Fruit fly (Drosophila melanogaster) whole organism, embryonic: ENCODE data around the gene cic.
A peak's percentile ranks its signal among the peaks of the same experiment; 100 is the strongest.

Experiments used
- Bteb2 ChIP-seq: fragments of 200-800 bp; sonication (Bioruptor generic); optimal IDR thresholded peaks from 2 replicates; lab custom pipeline; 2016; ENCODE audit warnings: missing biosample characterization, missing genetic modification characterization
- C15 ChIP-seq: fragments of 200-800 bp; sonication (Bioruptor generic); IDR thresholded peaks from 3 replicates; pipeline ENCODE4 v1.3.6; 2022; ENCODE audit warnings: missing biosample characterization, missing genetic modification characterization
- CG10543 ChIP-seq: fragments of 200-800 bp; sonication (Bioruptor generic); optimal IDR thresholded peaks from 3 replicates; lab custom pipeline; 2017; ENCODE audit warnings: missing biosample characterization, mild to moderate bottlenecking, missing genetic modification characterization, moderate library complexity
- CG11085 ChIP-seq: fragments of 200-800 bp; sonication (Bioruptor generic); IDR thresholded peaks from 2 replicates; pipeline ENCODE4 v1.3.6; 2022; ENCODE audit warnings: missing biosample characterization, missing genetic modification characterization
- CG11093 ChIP-seq: fragments of 200-800 bp; sonication (Bioruptor generic); IDR thresholded peaks from 3 replicates; pipeline ENCODE4 v1.3.6; 2022; ENCODE audit warnings: missing biosample characterization, missing genetic modification characterization
- CG11560 ChIP-seq: fragments of 200-800 bp; sonication (Bioruptor generic); IDR thresholded peaks from 3 replicates; pipeline ENCODE4 v1.3.6; 2022; ENCODE audit warnings: missing biosample characterization, missing genetic modification characterization
- CG12071 ChIP-seq: fragments of 200-800 bp; sonication (Bioruptor generic); optimal IDR thresholded peaks from 3 replicates; lab custom pipeline; 2018; ENCODE audit warnings: missing biosample characterization, mild to moderate bottlenecking, missing genetic modification characterization
- CG12769 ChIP-seq: fragments of 200-800 bp; sonication (Bioruptor generic); optimal IDR thresholded peaks from 2 replicates; lab custom pipeline; 2019; ENCODE audit warnings: missing biosample characterization, mild to moderate bottlenecking, missing genetic modification characterization, moderate library complexity
- CG13123 ChIP-seq: fragments of 200-800 bp; sonication (Bioruptor generic); optimal IDR thresholded peaks from 2 replicates; lab custom pipeline; 2016; ENCODE audit warnings: missing biosample characterization, missing genetic modification characterization
- CG13287 ChIP-seq: fragments of 200-800 bp; sonication (Bioruptor generic); IDR thresholded peaks from 2 replicates; pipeline ENCODE4 v1.3.6; 2022; ENCODE audit warnings: missing biosample characterization, missing genetic modification characterization; ENCODE audit not compliant: partially characterized antibody
- CG13775 ChIP-seq: fragments of 200-800 bp; sonication (Bioruptor generic); optimal IDR thresholded peaks from 3 replicates; lab custom pipeline; 2017; ENCODE audit warnings: missing biosample characterization, mild to moderate bottlenecking, missing genetic modification characterization
- CG14441 ChIP-seq: fragments of 200-800 bp; sonication (Bioruptor generic); IDR thresholded peaks from 2 replicates; pipeline ENCODE4 v1.3.6; 2022; ENCODE audit warnings: missing biosample characterization, missing genetic modification characterization
- CG15011 ChIP-seq: fragments of 200-800 bp; sonication (Bioruptor generic); optimal IDR thresholded peaks from 3 replicates; lab custom pipeline; 2018; ENCODE audit warnings: missing biosample characterization, mild to moderate bottlenecking, missing genetic modification characterization
- CG15269 ChIP-seq: fragments of 200-800 bp; sonication (Bioruptor generic); optimal IDR thresholded peaks from 2 replicates; lab custom pipeline; 2018; ENCODE audit warnings: missing biosample characterization, mild to moderate bottlenecking, missing genetic modification characterization, moderate library complexity
- CG1647 ChIP-seq: fragments of 200-800 bp; sonication (Bioruptor generic); optimal IDR thresholded peaks from 3 replicates; lab custom pipeline; 2016; ENCODE audit warnings: missing biosample characterization, missing genetic modification characterization
- CG16815 ChIP-seq: fragments of 200-800 bp; sonication (Bioruptor generic); optimal IDR thresholded peaks from 3 replicates; lab custom pipeline; 2017; ENCODE audit warnings: missing biosample characterization, mild to moderate bottlenecking, missing genetic modification characterization
- CG2678 ChIP-seq: fragments of 200-800 bp; sonication (Bioruptor generic); optimal IDR thresholded peaks from 3 replicates; lab custom pipeline; 2019; ENCODE audit warnings: missing biosample characterization, mild to moderate bottlenecking, missing genetic modification characterization, moderate library complexity
- CG31224 ChIP-seq: fragments of 200-800 bp; sonication (Bioruptor generic); IDR thresholded peaks from 2 replicates; pipeline ENCODE4 v1.3.6; 2022; ENCODE audit warnings: missing biosample characterization, missing genetic modification characterization
- CG31441 ChIP-seq: fragments of 200-800 bp; sonication (Bioruptor generic); IDR thresholded peaks from 2 replicates; pipeline ENCODE4 v1.3.6; 2022; ENCODE audit warnings: missing biosample characterization, missing genetic modification characterization
- CG3995 ChIP-seq: fragments of 200-800 bp; sonication (Bioruptor generic); optimal IDR thresholded peaks from 3 replicates; lab custom pipeline; 2016; ENCODE audit warnings: missing biosample characterization, missing genetic modification characterization
- CG4328 ChIP-seq: fragments of 200-800 bp; sonication (Bioruptor generic); optimal IDR thresholded peaks from 3 replicates; lab custom pipeline; 2017; ENCODE audit warnings: missing biosample characterization, missing genetic modification reagents, missing genetic modification characterization
- CG4360 ChIP-seq: fragments of 200-800 bp; sonication (Bioruptor generic); IDR thresholded peaks from 2 replicates; pipeline ENCODE4 v1.3.6; 2022; ENCODE audit warnings: missing biosample characterization, missing genetic modification characterization
- CG5953 ChIP-seq: fragments of 200-800 bp; sonication (Bioruptor generic); IDR thresholded peaks from 2 replicates; pipeline ENCODE4 v1.3.6; 2022; ENCODE audit warnings: missing biosample characterization, missing genetic modification characterization
- CG6813 ChIP-seq: fragments of 200-800 bp; sonication (Bioruptor generic); optimal IDR thresholded peaks from 2 replicates; lab custom pipeline; 2017; ENCODE audit warnings: missing biosample characterization, missing genetic modification characterization, mild to moderate bottlenecking, moderate library complexity, missing genetic modification reagents
- CG9797 ChIP-seq: fragments of 200-800 bp; sonication (Bioruptor generic); optimal IDR thresholded peaks from 3 replicates; lab custom pipeline; 2018; ENCODE audit warnings: missing biosample characterization, mild to moderate bottlenecking, missing genetic modification characterization
- Doc2 ChIP-seq: fragments of 200-800 bp; sonication (Bioruptor generic); IDR thresholded peaks from 2 replicates; pipeline ENCODE4 v1.3.6; 2022; ENCODE audit warnings: missing biosample characterization, missing genetic modification characterization
- E2f1 ChIP-seq: fragments of 200-800 bp; sonication (Bioruptor generic); IDR thresholded peaks from 2 replicates; pipeline ENCODE4 v1.3.6; 2022; ENCODE audit warnings: missing biosample characterization, missing genetic modification characterization
- ERR ChIP-seq: fragments of 200-800 bp; sonication (Bioruptor generic); optimal IDR thresholded peaks from 2 replicates; lab custom pipeline; 2016; ENCODE audit warnings: missing biosample characterization, missing genetic modification characterization
- Fer2 ChIP-seq: fragments of 200-800 bp; sonication (Bioruptor generic); optimal IDR thresholded peaks from 2 replicates; lab custom pipeline; 2018; ENCODE audit warnings: missing biosample characterization, mild to moderate bottlenecking, missing genetic modification characterization, moderate library complexity
- Jarid2 ChIP-seq: fragments of 200-800 bp; sonication (Bioruptor generic); optimal IDR thresholded peaks from 3 replicates; lab custom pipeline; 2017; ENCODE audit warnings: mild to moderate bottlenecking, missing biosample characterization, missing genetic modification reagents, missing genetic modification characterization
- Mad ChIP-seq: fragments of 200-800 bp; sonication (Bioruptor generic); optimal IDR thresholded peaks from 2 replicates; lab custom pipeline; 2016; ENCODE audit warnings: missing biosample characterization, missing genetic modification characterization
- Max ChIP-seq: fragments of 200-800 bp; sonication (Bioruptor generic); optimal IDR thresholded peaks from 2 replicates; lab custom pipeline; 2016; ENCODE audit warnings: missing biosample characterization, mild to moderate bottlenecking, missing genetic modification characterization
- Nf-YA ChIP-seq: fragments of 200-800 bp; sonication (Bioruptor generic); IDR thresholded peaks from 2 replicates; pipeline ENCODE4 v1.3.6; 2022; ENCODE audit warnings: missing biosample characterization, missing genetic modification characterization
- Spps ChIP-seq: fragments of 200-800 bp; sonication (Bioruptor generic); optimal IDR thresholded peaks from 2 replicates; lab custom pipeline; 2018; ENCODE audit warnings: missing biosample characterization, mild to moderate bottlenecking, missing genetic modification characterization
- YL-1 ChIP-seq: fragments of 200-800 bp; sonication (Bioruptor generic); optimal IDR thresholded peaks from 3 replicates; lab custom pipeline; 2017; ENCODE audit warnings: missing biosample characterization, mild to moderate bottlenecking, missing genetic modification characterization
- az2 ChIP-seq: fragments of 200-800 bp; sonication (Bioruptor generic); optimal IDR thresholded peaks from 3 replicates; lab custom pipeline; 2016; ENCODE audit warnings: missing biosample characterization, missing genetic modification characterization
- bab2 ChIP-seq: fragments of 200-800 bp; sonication (Bioruptor generic); optimal IDR thresholded peaks from 2 replicates; lab custom pipeline; 2016; ENCODE audit warnings: missing biosample characterization, missing genetic modification characterization
- btn ChIP-seq: fragments of 200-800 bp; sonication (Bioruptor generic); optimal IDR thresholded peaks from 2 replicates; lab custom pipeline; 2016; ENCODE audit warnings: missing biosample characterization, missing genetic modification characterization
- caup ChIP-seq: fragments of 200-800 bp; sonication (Bioruptor generic); optimal IDR thresholded peaks from 3 replicates; lab custom pipeline; 2017; ENCODE audit warnings: missing biosample characterization, mild to moderate bottlenecking, missing genetic modification characterization, moderate library complexity; ENCODE audit not compliant: severe bottlenecking
- cg ChIP-seq: fragments of 200-800 bp; sonication (Bioruptor generic); optimal IDR thresholded peaks from 3 replicates; lab custom pipeline; 2019; ENCODE audit warnings: missing biosample characterization, mild to moderate bottlenecking, missing genetic modification characterization, moderate library complexity
- disco-r ChIP-seq: fragments of 200-800 bp; sonication (Bioruptor generic); optimal IDR thresholded peaks from 2 replicates; lab custom pipeline; 2016; ENCODE audit warnings: missing biosample characterization, missing genetic modification characterization
- dmrt99B ChIP-seq: fragments of 200-800 bp; sonication (Bioruptor generic); optimal IDR thresholded peaks from 2 replicates; lab custom pipeline; 2018; ENCODE audit warnings: missing biosample characterization, mild to moderate bottlenecking, missing genetic modification characterization, moderate library complexity
- gt ChIP-seq: fragments of 200-800 bp; sonication (Bioruptor generic); IDR thresholded peaks from 2 replicates; pipeline ENCODE4 v1.3.6; 2022; ENCODE audit warnings: missing biosample characterization, missing genetic modification characterization
- hb ChIP-seq: fragments of 200-800 bp; sonication (Bioruptor generic); IDR thresholded peaks from 3 replicates; pipeline ENCODE4 v1.3.6; 2022; ENCODE audit warnings: missing biosample characterization, missing genetic modification characterization; ENCODE audit not compliant: partially characterized antibody
- maf-S ChIP-seq: fragments of 200-800 bp; sonication (Bioruptor generic); optimal IDR thresholded peaks from 2 replicates; lab custom pipeline; 2016; ENCODE audit warnings: missing biosample characterization, missing genetic modification characterization
- pfk ChIP-seq: fragments of 200-800 bp; sonication (Bioruptor generic); optimal IDR thresholded peaks from 2 replicates; lab custom pipeline; 2018; ENCODE audit warnings: missing biosample characterization, mild to moderate bottlenecking, missing genetic modification characterization, moderate library complexity
- pita ChIP-seq: fragments of 200-800 bp; sonication (Bioruptor generic); optimal IDR thresholded peaks from 2 replicates; lab custom pipeline; 2017; ENCODE audit warnings: missing biosample characterization, mild to moderate bottlenecking, missing genetic modification characterization
- psq ChIP-seq: fragments of 200-800 bp; sonication (Bioruptor generic); optimal IDR thresholded peaks from 2 replicates; lab custom pipeline; 2017; ENCODE audit warnings: missing biosample characterization, missing genetic modification characterization
- sisA ChIP-seq: fragments of 200-800 bp; sonication (Bioruptor generic); IDR thresholded peaks from 2 replicates; pipeline ENCODE4 v1.3.6; 2022; ENCODE audit warnings: missing biosample characterization, missing genetic modification characterization
- toy ChIP-seq: fragments of 200-800 bp; sonication (Bioruptor generic); IDR thresholded peaks from 2 replicates; pipeline ENCODE4 v1.3.6; 2022; ENCODE audit warnings: missing biosample characterization, missing genetic modification characterization
- tx ChIP-seq: fragments of 200-800 bp; sonication (Bioruptor generic); optimal IDR thresholded peaks from 2 replicates; lab custom pipeline; 2016; ENCODE audit warnings: missing biosample characterization, missing genetic modification characterization
- wek ChIP-seq: fragments of 200-800 bp; sonication (Bioruptor generic); optimal IDR thresholded peaks from 3 replicates; lab custom pipeline; 2018; ENCODE audit warnings: missing biosample characterization, mild to moderate bottlenecking, missing genetic modification characterization, moderate library complexity

The cic gene

dm6 chr3R:20273568-20273967 is 21.0 kb downstream of the cic start (continued):
- TF ChIP-seq Jarid2 (GFP tag; lab: Kevin White, UChicago) (no peak), CG31441 (GFP tag; lab: Robert Waterston, UW) (no peak), wek (GFP tag; lab: Kevin White, UChicago) (no peak), hb (no peak), Mad (GFP tag; lab: Kevin White, UChicago) (no peak), CG13287 (no peak), CG5953 (no peak), CG12769 (tag; lab: Kevin White, UChicago) (peak; percentile 53), Max (GFP tag; lab: Kevin White, UChicago) (no peak), E2f1 (GFP tag; lab: Robert Waterston, UW) (no peak), sisA (GFP tag; lab: Robert Waterston, UW) (no peak), Bteb2 (GFP tag; lab: Kevin White, UChicago) (no peak), CG11093 (GFP tag; lab: Robert Waterston, UW) (no peak; the same call in 2 of the 3 replicates), YL-1 (GFP tag; lab: Kevin White, UChicago) (no peak), psq (GFP tag; lab: Kevin White, UChicago) (no peak), caup (GFP tag; lab: Kevin White, UChicago) (peak; percentile 60), toy (GFP tag; lab: Robert Waterston, UW) (0 out of 2 replicates have a peak, but pooled peaks have one; percentile 38), az2 (GFP tag; lab: Kevin White, UChicago) (no peak), tx (GFP tag; lab: Kevin White, UChicago) (no peak), pita (no peak), CG2678 (tag; lab: Kevin White, UChicago) (peak; percentile 30), CG15269 (peak; percentile 2), btn (GFP tag; lab: Kevin White, UChicago) (no peak), CG9797 (GFP tag; lab: Kevin White, UChicago) (no peak), CG12071 (GFP tag; lab: Kevin White, UChicago) (peak; percentile 39), CG3995 (no peak), bab2 (GFP tag; lab: Kevin White, UChicago) (peak; percentile 16), CG11560 (tag; lab: Robert Waterston, UW) (no peak), dmrt99B (tag; lab: Kevin White, UChicago) (no peak), CG10543 (GFP tag; lab: Kevin White, UChicago) (no peak), Spps (no peak), CG16815 (GFP tag; lab: Kevin White, UChicago) (no peak), Nf-YA (no peak), CG13123 (GFP tag; lab: Kevin White, UChicago) (no peak), CG4360 (GFP tag; lab: Robert Waterston, UW) (no peak), CG31224 (GFP tag; lab: Robert Waterston, UW) (no peak), maf-S (GFP tag; lab: Kevin White, UChicago) (peak; percentile 31), CG15011 (no peak), CG1647 (GFP tag; lab: Kevin White, UChicago) (no peak), Fer2 (tag; lab: Kevin White, UChicago) (no peak), pfk (GFP tag; lab: Kevin White, UChicago) (no peak), cg (GFP tag; lab: Kevin White, UChicago) (no peak), gt (GFP tag; lab: Robert Waterston, UW) (no peak), CG13775 (no peak), Doc2 (no peak), disco-r (GFP tag; lab: Kevin White, UChicago) (no peak), ERR (GFP tag; lab: Kevin White, UChicago) (no peak), CG14441 (GFP tag; lab: Robert Waterston, UW) (peak; percentile 47), CG11085 (GFP tag; lab: Robert Waterston, UW) (no peak), CG6813 (GFP tag; lab: Kevin White, UChicago) (peak; percentile 6), C15 (no peak), CG4328 (GFP tag; lab: Kevin White, UChicago) (no peak)
